Fruit fly (Drosophila melanogaster) whole organism, embryonic: Measurements from ENCODE around the gene neb.

Source experiments
- CG10543 ChIP-seq: fragments of 200-800 bp; sonication (Bioruptor generic); optimal IDR thresholded peaks from 3 replicates; lab custom pipeline; 2017; ENCODE audit warnings: missing biosample characterization, mild to moderate bottlenecking, missing genetic modification characterization, moderate library complexity
- CG12659 ChIP-seq: fragments of 200-800 bp; sonication (Bioruptor generic); optimal IDR thresholded peaks from 3 replicates; lab custom pipeline; 2017; ENCODE audit warnings: mild to moderate bottlenecking, missing biosample characterization, missing genetic modification reagents, missing genetic modification characterization
- CG13775 ChIP-seq: fragments of 200-800 bp; sonication (Bioruptor generic); optimal IDR thresholded peaks from 3 replicates; lab custom pipeline; 2017; ENCODE audit warnings: missing biosample characterization, mild to moderate bottlenecking, missing genetic modification characterization
- CG14860 ChIP-seq: fragments of 200-800 bp; sonication (Bioruptor generic); IDR thresholded peaks from 3 replicates; pipeline ENCODE4 v1.3.6; 2022; ENCODE audit warnings: missing biosample characterization, missing genetic modification characterization; ENCODE audit not compliant: partially characterized antibody
- CG14965 ChIP-seq: fragments of 200-800 bp; sonication (Bioruptor generic); optimal IDR thresholded peaks from 2 replicates; lab custom pipeline; 2016; ENCODE audit warnings: missing biosample characterization, missing genetic modification characterization, borderline replicate concordance
- CG15514 ChIP-seq: fragments of 200-800 bp; sonication (Bioruptor generic); optimal IDR thresholded peaks from 3 replicates; lab custom pipeline; 2017; ENCODE audit warnings: missing biosample characterization, missing genetic modification characterization, mild to moderate bottlenecking, moderate library complexity, missing genetic modification reagents
- CG16863 ChIP-seq: fragments of 200-800 bp; sonication (Bioruptor generic); optimal IDR thresholded peaks from 3 replicates; lab custom pipeline; 2016; ENCODE audit warnings: missing biosample characterization, missing genetic modification characterization
- CG17359 ChIP-seq: fragments of 200-800 bp; sonication (Bioruptor generic); optimal IDR thresholded peaks from 3 replicates; lab custom pipeline; 2018; ENCODE audit warnings: missing biosample characterization, mild to moderate bottlenecking, missing genetic modification characterization, moderate library complexity
- CG18262 ChIP-seq: fragments of 200-800 bp; optimal IDR thresholded peaks from 3 replicates; lab custom pipeline; 2019; ENCODE audit warnings: missing biosample characterization, mild to moderate bottlenecking, missing genetic modification characterization, moderate library complexity
- CG18619 ChIP-seq: fragments of 200-800 bp; sonication (Bioruptor generic); optimal IDR thresholded peaks from 3 replicates; lab custom pipeline; 2017; ENCODE audit warnings: missing biosample characterization, mild to moderate bottlenecking, missing genetic modification characterization
- CG18764 ChIP-seq: fragments of 200-800 bp; sonication (Bioruptor generic); optimal IDR thresholded peaks from 3 replicates; lab custom pipeline; 2016; ENCODE audit warnings: missing biosample characterization, missing genetic modification characterization
- CG30020 ChIP-seq: fragments of 200-800 bp; optimal IDR thresholded peaks from 2 replicates; lab custom pipeline; 2019; ENCODE audit warnings: missing biosample characterization, mild to moderate bottlenecking, missing genetic modification characterization, moderate library complexity
- CG30403 ChIP-seq: fragments of 200-800 bp; sonication (Bioruptor generic); optimal IDR thresholded peaks from 3 replicates; lab custom pipeline; 2016; ENCODE audit warnings: missing biosample characterization, missing genetic modification characterization
- CG34224 ChIP-seq: fragments of 200-800 bp; sonication (Bioruptor generic); IDR thresholded peaks from 3 replicates; pipeline ENCODE4 v1.3.6; 2022; ENCODE audit warnings: missing biosample characterization, missing genetic modification characterization; ENCODE audit not compliant: partially characterized antibody
- CG3995 ChIP-seq: fragments of 200-800 bp; sonication (Bioruptor generic); optimal IDR thresholded peaks from 3 replicates; lab custom pipeline; 2016; ENCODE audit warnings: missing biosample characterization, missing genetic modification characterization
- CG4617 ChIP-seq: fragments of 200-800 bp; sonication (Bioruptor generic); optimal IDR thresholded peaks from 3 replicates; lab custom pipeline; 2016; ENCODE audit warnings: missing biosample characterization, missing genetic modification characterization, borderline replicate concordance
- CG6854 ChIP-seq: fragments of 200-800 bp; sonication (Bioruptor generic); optimal IDR thresholded peaks from 3 replicates; lab custom pipeline; 2017; ENCODE audit warnings: missing biosample characterization, mild to moderate bottlenecking, missing genetic modification characterization
- CG7556 ChIP-seq: fragments of 200-800 bp; sonication (Bioruptor generic); optimal IDR thresholded peaks from 2 replicates; lab custom pipeline; 2017; ENCODE audit warnings: missing biosample characterization, mild to moderate bottlenecking, missing genetic modification characterization
- CG8290 ChIP-seq, 3 experiments: fragments of 200-800 bp; sonication (Bioruptor generic); optimal IDR thresholded peaks; 2 replicates each; lab custom pipeline; 2016 to 2019; ENCODE audit warnings: missing biosample characterization in 3 of 3, missing genetic modification characterization in 3 of 3, mild to moderate bottlenecking in 2 of 3, moderate library complexity in 1 of 3
- CG9437 ChIP-seq: fragments of 200-800 bp; sonication (Bioruptor generic); optimal IDR thresholded peaks from 2 replicates; lab custom pipeline; 2018; ENCODE audit warnings: missing biosample characterization, mild to moderate bottlenecking, missing genetic modification characterization
- CG9797 ChIP-seq: fragments of 200-800 bp; sonication (Bioruptor generic); optimal IDR thresholded peaks from 3 replicates; lab custom pipeline; 2018; ENCODE audit warnings: missing biosample characterization, mild to moderate bottlenecking, missing genetic modification characterization
- CG9817 ChIP-seq: fragments of 200-800 bp; sonication (Bioruptor generic); optimal IDR thresholded peaks from 2 replicates; lab custom pipeline; 2018; ENCODE audit warnings: missing biosample characterization, mild to moderate bottlenecking, missing genetic modification characterization, moderate library complexity
- Dp ChIP-seq: fragments of 200-800 bp; sonication (Bioruptor generic); optimal IDR thresholded peaks from 2 replicates; lab custom pipeline; 2018; ENCODE audit warnings: missing biosample characterization, mild to moderate bottlenecking, missing genetic modification characterization, moderate library complexity
- Dref ChIP-seq: fragments of 200-800 bp; sonication (Bioruptor generic); IDR thresholded peaks from 2 replicates; pipeline ENCODE4 v1.3.6; 2022; ENCODE audit warnings: missing biosample characterization, missing genetic modification characterization
- Eip74EF ChIP-seq, 2 experiments: fragments of 200-800 bp in 1 of 2; fragments of >200 bp in 1 of 2; sonication (Bioruptor generic) in 1 of 2; optimal IDR thresholded peaks; 2 replicates each; lab custom pipeline; 2017 to 2019; ENCODE audit warnings: missing biosample characterization in 2 of 2, missing genetic modification characterization in 2 of 2, mild to moderate bottlenecking in 1 of 2, moderate library complexity in 1 of 2
- Elba2 ChIP-seq: fragments of 200-800 bp; sonication (Bioruptor generic); optimal IDR thresholded peaks from 3 replicates; lab custom pipeline; 2016; ENCODE audit warnings: missing biosample characterization, missing genetic modification characterization
- H15 ChIP-seq: fragments of 200-800 bp; sonication (Bioruptor generic); IDR thresholded peaks from 3 replicates; pipeline ENCODE4 v1.3.6; 2022; ENCODE audit warnings: missing biosample characterization, missing genetic modification characterization
- HLH54F ChIP-seq: fragments of 200-800 bp; sonication (Bioruptor generic); optimal IDR thresholded peaks from 3 replicates; lab custom pipeline; 2016; ENCODE audit warnings: missing biosample characterization, missing genetic modification characterization
- Hr39 ChIP-seq: fragments of >200 bp; optimal IDR thresholded peaks from 2 replicates; lab custom pipeline; 2017
- Myb ChIP-seq: fragments of 200-800 bp; sonication (Bioruptor generic); optimal IDR thresholded peaks from 2 replicates; lab custom pipeline; 2016; ENCODE audit warnings: missing biosample characterization, missing genetic modification characterization
- Oli ChIP-seq: fragments of 200-800 bp; sonication (Bioruptor generic); optimal IDR thresholded peaks from 2 replicates; lab custom pipeline; 2018; ENCODE audit warnings: missing biosample characterization, mild to moderate bottlenecking, missing genetic modification characterization, moderate library complexity
- Ptx1 ChIP-seq: fragments of 200-800 bp; sonication (Bioruptor generic); IDR thresholded peaks from 2 replicates; pipeline ENCODE4 v1.3.6; 2022; ENCODE audit warnings: missing biosample characterization, missing genetic modification characterization
- Spps ChIP-seq: fragments of 200-800 bp; sonication (Bioruptor generic); optimal IDR thresholded peaks from 2 replicates; lab custom pipeline; 2018; ENCODE audit warnings: missing biosample characterization, mild to moderate bottlenecking, missing genetic modification characterization
- br ChIP-seq: fragments of >200 bp; optimal IDR thresholded peaks from 2 replicates; lab custom pipeline; 2017
- chm ChIP-seq: fragments of 200-800 bp; sonication (Bioruptor generic); IDR thresholded peaks from 2 replicates; pipeline ENCODE4 v1.3.6; 2022; ENCODE audit warnings: missing biosample characterization, missing genetic modification characterization
- dati ChIP-seq: fragments of 200-800 bp; sonication (Bioruptor generic); IDR thresholded peaks from 2 replicates; pipeline ENCODE4 v1.3.6; 2022; ENCODE audit warnings: missing biosample characterization, missing genetic modification characterization
- ems ChIP-seq: fragments of 200-800 bp; sonication (Bioruptor generic); optimal IDR thresholded peaks from 3 replicates; lab custom pipeline; 2016; ENCODE audit warnings: missing biosample characterization, missing genetic modification characterization
- jumu ChIP-seq: fragments of 200-800 bp; sonication (Bioruptor generic); optimal IDR thresholded peaks from 3 replicates; lab custom pipeline; 2016; ENCODE audit warnings: missing biosample characterization, missing genetic modification characterization
- lola ChIP-seq, 3 experiments: fragments of >200 bp in 2 of 3; fragments of 200-800 bp in 1 of 3; sonication (Bioruptor generic) in 1 of 3; optimal IDR thresholded peaks; 2 replicates each; lab custom pipeline; 2017 to 2019; ENCODE audit warnings: missing biosample characterization in 3 of 3, missing genetic modification characterization in 3 of 3, mild to moderate bottlenecking in 1 of 3, moderate library complexity in 1 of 3
- odd ChIP-seq: fragments of 200-800 bp; sonication (Bioruptor generic); optimal IDR thresholded peaks from 2 replicates; lab custom pipeline; 2017; ENCODE audit warnings: missing biosample characterization, mild to moderate bottlenecking, missing genetic modification characterization
- pb ChIP-seq: fragments of 200-800 bp; sonication (Bioruptor generic); optimal IDR thresholded peaks from 3 replicates; lab custom pipeline; 2016; ENCODE audit warnings: missing biosample characterization, missing genetic modification characterization
- peb ChIP-seq: fragments of 200-800 bp; sonication (Bioruptor generic); IDR thresholded peaks from 2 replicates; pipeline ENCODE4 v1.3.6; 2022; ENCODE audit warnings: missing biosample characterization, missing genetic modification characterization
- pita ChIP-seq: fragments of 200-800 bp; sonication (Bioruptor generic); optimal IDR thresholded peaks from 2 replicates; lab custom pipeline; 2017; ENCODE audit warnings: missing biosample characterization, mild to moderate bottlenecking, missing genetic modification characterization
- pnt ChIP-seq: fragments of 200-800 bp; sonication (Bioruptor generic); optimal IDR thresholded peaks from 3 replicates; lab custom pipeline; 2016; ENCODE audit warnings: missing biosample characterization, missing genetic modification characterization
- rib ChIP-seq: fragments of 200-800 bp; sonication (Bioruptor generic); IDR thresholded peaks from 2 replicates; pipeline ENCODE4 v1.3.6; 2022; ENCODE audit warnings: missing biosample characterization, missing genetic modification characterization
- sens ChIP-seq: fragments of 200-800 bp; sonication (Bioruptor generic); peaks from one replicate; lab custom pipeline; 2016; ENCODE audit warnings: missing biosample characterization, missing genetic modification characterization
- sqz ChIP-seq: fragments of 200-800 bp; sonication (Bioruptor generic); optimal IDR thresholded peaks from 3 replicates; lab custom pipeline; 2018; ENCODE audit warnings: missing biosample characterization, mild to moderate bottlenecking, missing genetic modification characterization
- trem ChIP-seq: fragments of 200-800 bp; optimal IDR thresholded peaks from 3 replicates; lab custom pipeline; 2019; ENCODE audit warnings: missing biosample characterization, mild to moderate bottlenecking, missing genetic modification characterization, moderate library complexity
- tx ChIP-seq: fragments of 200-800 bp; sonication (Bioruptor generic); optimal IDR thresholded peaks from 2 replicates; lab custom pipeline; 2016; ENCODE audit warnings: missing biosample characterization, missing genetic modification characterization
- unpg ChIP-seq: fragments of 200-800 bp; sonication (Bioruptor generic); optimal IDR thresholded peaks from 3 replicates; lab custom pipeline; 2018; ENCODE audit warnings: missing biosample characterization, mild to moderate bottlenecking, missing genetic modification characterization, moderate library complexity
- wdn ChIP-seq: fragments of 200-800 bp; sonication (Bioruptor generic); IDR thresholded peaks from 2 replicates; pipeline ENCODE4 v1.3.6; 2022; ENCODE audit warnings: missing biosample characterization, missing genetic modification characterization

The neb gene

DNA sequence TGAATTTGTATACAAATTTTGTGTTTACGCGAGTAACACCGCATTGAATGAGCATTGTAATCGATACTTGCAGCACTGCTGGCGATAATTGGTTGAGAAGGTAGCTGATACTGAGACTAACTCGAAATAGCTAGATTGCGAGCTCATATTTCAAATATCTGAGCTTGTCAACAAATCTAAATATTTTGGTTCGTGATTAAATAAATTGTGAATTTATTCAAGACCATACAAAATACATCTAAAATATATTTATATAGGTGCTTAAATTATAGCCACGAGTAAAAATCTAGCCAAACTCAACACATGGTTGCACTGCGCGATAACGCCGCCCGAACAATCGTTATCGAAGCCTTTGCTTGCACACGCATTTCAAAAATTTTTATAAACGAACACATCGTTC lies 18.2 kb downstream of the neb start, which contains the start of the genes Taf13 and nesd (continued):
- peak; percentile 26 for TF ChIP-seq CG18764
- no peak for TF ChIP-seq Ptx1 (GFP tag; lab: Robert Waterston, UW)
- peak; percentile 35 for TF ChIP-seq CG9437 (GFP tag; lab: Kevin White, UChicago)
- peak; percentile 39 for TF ChIP-seq CG3995 (GFP tag; lab: Kevin White, UChicago)
- TF ChIP-seq sqz = no peak
- TF ChIP-seq peb (GFP tag; lab: Robert Waterston, UW) = no peak
- TF ChIP-seq CG4617 (GFP tag; lab: Kevin White, UChicago) = peak; percentile 40
- TF ChIP-seq CG8290 (GFP tag; optimal IDR thresholded peaks at IDR 0.05; lab: Kevin White, UChicago) = peak; percentile 53
- peak in 1 of 2 experiments; percentile 32 for TF ChIP-seq CG8290 (tag; optimal IDR thresholded peaks at IDR 0.05; lab: Kevin White, UChicago)
- TF ChIP-seq CG9817 = peak; percentile 47
- TF ChIP-seq CG13775 = peak; percentile 52
- TF ChIP-seq dati (GFP tag; lab: Robert Waterston, UW) = no peak
- TF ChIP-seq trem (tag; lab: Kevin White, UChicago) = peak; percentile 74
- peak; percentile 32 for TF ChIP-seq CG9797 (GFP tag; lab: Kevin White, UChicago)
- peak; percentile 32 for TF ChIP-seq Oli (tag; lab: Kevin White, UChicago)
- no peak for TF ChIP-seq br
- peak; percentile 1 for TF ChIP-seq CG7556 (GFP tag; lab: Kevin White, UChicago)
- no peak for TF ChIP-seq pnt (GFP tag; lab: Kevin White, UChicago)
- no peak for TF ChIP-seq Spps (tag; lab: Kevin White, UChicago)
- TF ChIP-seq pita (GFP tag; lab: Kevin White, UChicago) = no peak
- TF ChIP-seq HLH54F (GFP tag; lab: Kevin White, UChicago) = peak; percentile 28
- no peak for TF ChIP-seq Eip74EF (GFP tag; optimal IDR thresholded peaks at IDR 0.05; lab: Kevin White, UChicago)
- TF ChIP-seq ems (GFP tag; lab: Kevin White, UChicago) = peak; percentile 10
- TF ChIP-seq CG10543 (GFP tag; lab: Kevin White, UChicago) = peak; percentile 32
- TF ChIP-seq CG12659 (GFP tag; lab: Kevin White, UChicago) = peak; percentile 60
- peak; percentile 65 for TF ChIP-seq CG15514 (GFP tag; lab: Kevin White, UChicago)
- no peak for TF ChIP-seq pb (GFP tag; lab: Kevin White, UChicago)
- TF ChIP-seq Myb (GFP tag; lab: Kevin White, UChicago) = peak; percentile 73
- TF ChIP-seq rib (GFP tag; lab: Robert Waterston, UW) = peak; percentile 56; the same call in 1 of the 2 replicates
- peak; percentile 37 for TF ChIP-seq jumu
- TF ChIP-seq odd (GFP tag; lab: Kevin White, UChicago) = no peak
- peak; percentile 62 for TF ChIP-seq CG30403 (GFP tag; lab: Kevin White, UChicago)
- peak; percentile 81 for TF ChIP-seq Dref (GFP tag; lab: Robert Waterston, UW)
- peak; percentile 35 for TF ChIP-seq CG18262
- TF ChIP-seq sens (GFP tag; lab: Kevin White, UChicago) = peak; percentile 87
- no peak for TF ChIP-seq Hr39
- TF ChIP-seq CG16863 (GFP tag; lab: Kevin White, UChicago) = peak; percentile 64
- TF ChIP-seq CG6854 (GFP tag; lab: Kevin White, UChicago) = no peak
- peak; percentile 82 for TF ChIP-seq CG14860 (GFP tag; lab: Robert Waterston, UW)
- TF ChIP-seq lola (GFP tag; optimal IDR thresholded peaks at IDR 0.05; lab: Kevin White, UChicago) = peak in 1 of 3 experiments; percentile 46
- TF ChIP-seq wdn (GFP tag; lab: Robert Waterston, UW) = no peak
- TF ChIP-seq CG14965 = no peak
- no peak for TF ChIP-seq tx (GFP tag; lab: Kevin White, UChicago)
- peak; percentile 85 for TF ChIP-seq Dp (GFP tag; lab: Kevin White, UChicago)
- TF ChIP-seq unpg (GFP tag; lab: Kevin White, UChicago) = peak; percentile 26
- peak; percentile 73 for TF ChIP-seq CG34224 (GFP tag; lab: Robert Waterston, UW)
- no peak for TF ChIP-seq CG17359
- peak; percentile 1 for TF ChIP-seq CG18619 (GFP tag; lab: Kevin White, UChicago)
- TF ChIP-seq CG30020 (tag; lab: Kevin White, UChicago) = peak; percentile 80
- no peak for TF ChIP-seq chm (GFP tag; lab: Robert Waterston, UW)
- peak; percentile 48 for TF ChIP-seq Elba2 (GFP tag; lab: Kevin White, UChicago)
- TF ChIP-seq H15 (GFP tag; lab: Robert Waterston, UW) = no peak
